Fruit fly (Drosophila melanogaster) whole organism, pupa: ENCODE results near the gene CG5196.
A peak's percentile ranks its signal among the peaks of the same experiment; 100 is the strongest.

ENCODE experiments used
- CG13204 ChIP-seq: fragments of 200-800 bp; sonication (Bioruptor generic); optimal IDR thresholded peaks from 2 replicates; lab custom pipeline; 2018; ENCODE audit warnings: missing biosample characterization, mild to moderate bottlenecking, missing genetic modification characterization, moderate library complexity
- CG15710 ChIP-seq: fragments of 200-800 bp; sonication (Bioruptor generic); optimal IDR thresholded peaks from 2 replicates; lab custom pipeline; 2018; ENCODE audit warnings: missing biosample characterization, mild to moderate bottlenecking, missing genetic modification characterization, moderate library complexity
- CG34367 ChIP-seq: fragments of 200-800 bp; sonication (Bioruptor generic); optimal IDR thresholded peaks from 2 replicates; lab custom pipeline; 2018; ENCODE audit warnings: missing biosample characterization, mild to moderate bottlenecking, missing genetic modification characterization
- CG9948 ChIP-seq: fragments of 200-800 bp; sonication (Bioruptor generic); optimal IDR thresholded peaks from 2 replicates; lab custom pipeline; 2018; ENCODE audit warnings: missing biosample characterization, mild to moderate bottlenecking, missing genetic modification characterization, moderate library complexity
- EcR ChIP-seq: fragments of 200-800 bp; sonication (Bioruptor generic); optimal IDR thresholded peaks from 3 replicates; lab custom pipeline; 2019; ENCODE audit warnings: missing biosample characterization, missing genetic modification characterization, mild to moderate bottlenecking, moderate library complexity, missing genetic modification reagents
- Ets98B ChIP-seq: fragments of 200-800 bp; sonication (Bioruptor generic); IDR thresholded peaks from 2 replicates; pipeline ENCODE4 v1.3.6; 2022; ENCODE audit warnings: missing biosample characterization, missing genetic modification characterization
- Pif1A ChIP-seq: fragments of 200-800 bp; sonication (Bioruptor generic); optimal IDR thresholded peaks from 3 replicates; lab custom pipeline; 2016; ENCODE audit warnings: missing biosample characterization, missing genetic modification characterization
- Snoo ChIP-seq: fragments of 200-800 bp; sonication (Bioruptor generic); optimal IDR thresholded peaks from 3 replicates; lab custom pipeline; 2017; ENCODE audit warnings: missing biosample characterization, mild to moderate bottlenecking, missing genetic modification characterization, inconsistent platforms
- gl ChIP-seq: fragments of 200-800 bp; sonication (Bioruptor generic); optimal IDR thresholded peaks from 2 replicates; lab custom pipeline; 2018; ENCODE audit warnings: missing biosample characterization, mild to moderate bottlenecking, missing genetic modification characterization
- rn ChIP-seq: fragments of 200-800 bp; sonication (Bioruptor generic); IDR thresholded peaks from 2 replicates; pipeline ENCODE4 v1.3.6; 2022; ENCODE audit warnings: missing biosample characterization, missing genetic modification characterization

DNA sequence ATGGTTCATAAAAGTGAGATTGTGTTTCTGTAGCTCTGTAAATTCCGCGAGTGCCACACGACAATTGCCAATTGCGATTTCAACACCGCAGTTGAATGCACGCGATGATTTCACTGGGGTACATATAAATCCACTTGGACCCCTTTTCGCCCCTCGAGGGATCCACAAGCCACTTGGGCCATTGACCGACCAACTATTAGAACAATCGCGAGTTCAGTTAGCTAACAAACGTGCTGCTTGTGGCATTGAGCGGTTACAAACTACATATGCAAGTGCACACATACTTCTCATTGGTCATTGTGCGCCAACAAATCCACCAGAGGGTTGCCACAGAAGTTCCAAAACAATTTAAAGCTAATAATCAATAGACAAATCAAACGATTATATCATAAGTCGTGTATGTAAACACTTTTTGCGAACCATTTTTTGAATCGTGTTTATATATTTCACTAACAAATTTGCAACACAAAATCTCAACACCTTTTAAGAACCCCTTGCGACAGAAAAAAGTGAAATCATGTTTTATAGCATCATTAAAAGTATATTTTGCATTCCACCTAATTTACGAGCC lies 26.9 kb upstream of the CG5196 start:
- TF ChIP-seq EcR (GFP tag; lab: Kevin White, UChicago): peak; percentile 58
- TF ChIP-seq gl: no peak
- no peak for TF ChIP-seq CG15710 (tag; lab: Kevin White, UChicago)
- peak; percentile 55; the same call in 1 of the 2 replicates for TF ChIP-seq Ets98B (GFP tag; lab: Robert Waterston, UW)
- no peak for TF ChIP-seq CG13204 (GFP tag; lab: Kevin White, UChicago)
- TF ChIP-seq Pif1A: no peak
- no peak for TF ChIP-seq CG9948 (tag; lab: Kevin White, UChicago)
- TF ChIP-seq Snoo (tag; lab: Kevin White, UChicago): no peak
- TF ChIP-seq CG34367: no peak
- TF ChIP-seq rn (GFP tag; lab: Robert Waterston, UW): no peak
